Worm (Caenorhabditis elegans): ENCODE data around the gene T14B4.8.

The T14B4.8 gene

DNA sequence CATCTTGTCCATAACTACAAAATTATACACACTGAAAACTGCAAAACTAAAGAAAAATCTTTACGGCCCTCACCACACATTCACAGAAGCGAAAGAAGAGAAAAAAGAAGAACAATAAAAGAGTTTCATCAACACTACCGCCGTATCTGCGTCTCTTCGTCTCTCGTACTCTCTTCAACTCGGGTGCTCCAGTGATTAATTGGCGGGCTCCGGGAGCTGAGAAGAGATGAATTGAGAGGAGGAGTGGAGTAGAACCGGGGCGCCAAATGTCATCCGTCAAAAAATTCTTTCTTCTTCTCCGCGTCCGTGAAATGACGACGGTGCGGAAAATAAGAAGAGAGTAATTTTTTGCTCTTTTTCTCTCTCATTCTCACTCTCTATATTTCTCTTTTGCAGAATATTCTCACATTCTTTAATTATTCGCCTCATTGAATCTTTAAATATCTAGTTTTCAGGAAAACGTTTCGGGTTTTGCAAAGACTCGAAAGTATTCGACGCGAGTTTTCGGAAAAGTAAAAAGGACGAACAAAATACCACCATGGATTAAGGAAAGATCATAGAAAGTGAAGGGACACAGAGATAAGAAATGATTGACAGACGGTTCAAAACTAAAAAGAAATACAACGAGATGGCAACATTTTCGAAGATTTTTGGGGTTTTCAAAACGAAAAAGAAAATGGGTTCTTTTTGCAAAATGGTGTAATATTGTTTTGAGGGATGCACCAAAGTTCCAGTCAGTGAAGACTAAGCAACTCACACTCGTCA is 21.5 kb downstream of the T14B4.8 start:
- TF ChIP-seq unc-62 (GFP tag; optimal IDR thresholded peaks at IDR 0.05) = no peak

- no peak for TF ChIP-seq unc-62 (GFP tag; optimal IDR thresholded peaks at IDR 0.05)
These were observed 22.6 kb downstream of the T14B4.8 start for ce11 chrII:6706552-6707091.

ce11 chrII:6705593-6706228 is 23.5 kb downstream of the T14B4.8 start, which contains the start of gene rpy-1:
rpy-1 (minus strand) TSS chrII:6705643.
- TF ChIP-seq unc-62 (GFP tag; optimal IDR thresholded peaks at IDR 0.05) = no peak

- no peak for TF ChIP-seq unc-62 (GFP tag; optimal IDR thresholded peaks at IDR 0.05)
These were observed 27.7 kb downstream of the T14B4.8 start, which contains the start of gene C18H9.6 for ce11 chrII:6701497-6701896. C18H9.6 (minus strand) TSS chrII:6701625.

- no peak for TF ChIP-seq unc-62 (GFP tag; optimal IDR thresholded peaks at IDR 0.05)
These were observed 30.4 kb downstream of the T14B4.8 start, which contains the start of gene C18H9.1 for ce11 chrII:6698784-6699183. C18H9.1 (plus strand) TSS chrII:6699084.

ce11 chrII:6695388-6695787 is 33.8 kb downstream of the T14B4.8 start, which contains the start of gene C18H9.5:
C18H9.5 (minus strand) TSS chrII:6695566.
- no peak for TF ChIP-seq unc-62 (GFP tag; optimal IDR thresholded peaks at IDR 0.05)

ce11 chrII:6689088-6689487 is 40.1 kb downstream of the T14B4.8 start:
- TF ChIP-seq unc-62 (GFP tag; optimal IDR thresholded peaks at IDR 0.05) = no peak

- TF ChIP-seq unc-62 (GFP tag; optimal IDR thresholded peaks at IDR 0.05) = no peak
These were observed 43.2 kb downstream of the T14B4.8 start for ce11 chrII:6685964-6686363.

DNA sequence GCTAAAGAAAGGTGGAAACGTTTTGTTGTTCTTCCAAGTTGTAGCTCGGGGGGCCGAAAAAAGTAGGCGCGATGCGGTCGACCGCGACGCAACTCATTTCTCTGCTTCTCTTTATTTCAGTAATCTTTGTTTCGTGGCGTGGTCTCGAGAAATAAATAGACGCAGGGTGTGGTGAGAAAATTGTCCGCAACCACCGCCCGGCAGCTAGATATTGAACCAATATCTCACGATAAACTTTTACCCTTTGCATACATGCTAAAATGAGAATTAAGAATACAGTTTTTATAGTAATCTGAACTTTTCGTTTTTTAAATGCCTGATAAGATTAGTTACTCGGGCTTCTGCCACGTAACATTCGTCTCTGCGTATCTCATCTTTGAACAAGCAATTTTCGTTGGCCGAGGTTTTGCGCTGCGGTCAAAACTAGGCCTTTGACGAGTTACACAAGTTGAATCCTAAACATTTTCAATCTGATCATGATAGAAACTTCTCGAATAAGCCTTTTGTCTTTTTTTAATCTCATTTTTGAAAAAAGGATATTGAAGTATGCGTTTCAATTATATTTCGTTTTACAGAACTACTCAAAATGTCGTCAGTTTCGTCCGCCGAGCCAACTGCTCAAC is 45.4 kb downstream of the T14B4.8 start, which contains the start of gene gyf-1:
Gene gyf-1, plus strand, starts transcription at position 573 of the 623 bp plus-strand sequence.
- TF ChIP-seq unc-62 (GFP tag; optimal IDR thresholded peaks at IDR 0.05) = no peak

DNA sequence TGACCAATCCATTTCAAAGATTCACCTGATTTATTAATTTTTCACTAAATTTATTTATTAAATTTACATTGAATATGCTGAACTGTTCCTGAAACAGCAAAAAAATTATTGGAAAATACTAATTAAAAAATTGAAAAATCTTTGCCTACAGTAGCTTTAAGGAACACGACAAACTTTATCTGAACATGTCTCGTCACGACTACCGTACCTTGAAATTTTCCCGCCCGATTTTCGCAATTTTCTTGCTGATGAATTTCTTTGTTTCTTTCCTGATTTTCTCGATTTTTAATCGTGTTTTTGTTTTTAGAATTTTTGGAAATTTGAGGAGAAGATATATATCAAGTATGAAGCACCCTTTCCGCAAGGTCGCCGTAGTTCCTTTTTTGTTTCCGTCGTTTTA is 46.3 kb downstream of the T14B4.8 start:
- TF ChIP-seq unc-62 (GFP tag; optimal IDR thresholded peaks at IDR 0.05) = no peak

DNA sequence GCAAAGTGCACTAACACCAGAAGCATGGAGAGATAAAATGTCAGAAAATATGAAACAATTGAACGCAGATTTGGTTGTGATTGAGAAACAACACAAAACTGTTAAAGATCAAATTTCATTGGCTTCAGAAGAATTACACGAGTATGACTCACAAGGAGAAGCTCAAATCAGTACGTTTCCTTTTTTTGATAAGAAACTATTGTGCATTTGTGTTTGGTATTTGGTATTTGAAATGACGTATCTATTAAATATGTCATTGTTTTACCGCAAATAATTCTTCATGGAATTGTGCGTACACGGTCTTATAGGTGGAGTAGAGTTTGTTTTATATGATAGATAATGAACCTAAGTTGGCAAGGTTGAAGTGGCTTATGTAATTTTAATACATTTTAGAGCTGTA is 47.7 kb downstream of the T14B4.8 start:
- TF ChIP-seq unc-62 (GFP tag; optimal IDR thresholded peaks at IDR 0.05) = no peak

ce11 chrII:6679724-6680123 is 49.5 kb downstream of the T14B4.8 start, which contains the start of gene ift-74:
ift-74 (plus strand) TSS chrII:6680024.
- TF ChIP-seq unc-62 (GFP tag; optimal IDR thresholded peaks at IDR 0.05) = no peak

DNA sequence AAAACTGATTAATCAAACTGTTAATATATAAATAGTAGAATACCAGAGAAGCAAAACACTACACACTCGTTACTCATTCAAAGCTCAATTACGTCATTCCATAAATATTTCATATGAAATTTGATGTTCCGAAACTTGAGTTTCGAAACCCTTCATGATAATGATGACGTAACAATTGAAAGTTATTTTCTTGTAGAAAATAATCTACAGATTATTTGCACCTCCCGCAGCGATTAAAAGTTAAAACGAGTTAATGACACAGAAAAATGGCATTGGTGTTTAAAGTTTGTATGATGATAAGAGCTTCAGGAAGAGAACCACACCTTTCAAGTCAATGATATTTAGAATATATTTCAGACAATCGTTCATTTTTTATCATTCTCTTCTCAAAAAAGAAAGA is 55.3 kb downstream of the T14B4.8 start, which contains the start of gene H43E16.1:
Gene H43E16.1, plus strand, starts transcription at position 375 of the 400 bp plus-strand sequence.
- TF ChIP-seq unc-62 (GFP tag; optimal IDR thresholded peaks at IDR 0.05) = no peak
